Worm (Caenorhabditis elegans): ENCODE data around the gene nlp-63.

Gene nlp-63

DNA sequence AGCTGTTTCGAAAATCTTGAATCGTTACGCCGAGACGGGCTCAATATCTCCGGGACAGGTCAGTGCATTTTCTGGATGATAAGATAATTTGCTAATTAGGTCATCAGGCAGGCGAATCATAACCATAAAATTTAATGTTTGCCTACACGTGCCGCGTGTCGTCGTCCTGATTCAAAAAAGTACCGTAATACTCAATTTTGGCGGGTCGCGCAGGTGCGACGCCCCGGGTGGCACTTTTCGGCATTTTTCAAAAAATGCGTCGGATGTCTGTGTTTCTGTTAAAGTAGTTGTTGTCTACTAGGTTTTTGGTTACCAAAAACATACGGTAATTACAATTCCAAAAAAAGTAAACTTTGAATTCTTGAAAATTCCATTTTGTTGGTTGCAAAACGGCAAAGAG is 7.7 kb upstream of the nlp-63 start:
- TF ChIP-seq T23F11.4 (GFP tag; optimal IDR thresholded peaks at IDR 0.05) (no peak), rnt-1 (tag; optimal IDR thresholded peaks at IDR 0.05) (no peak), gmeb-2 (tag; optimal IDR thresholded peaks at IDR 0.05) (no peak), hlh-15 (tag; optimal IDR thresholded peaks at IDR 0.05) (no peak), Y22D7AL.16 (tag; optimal IDR thresholded peaks at IDR 0.05) (no peak), hlh-8 (tag; optimal IDR thresholded peaks at IDR 0.05) (no peak), dve-1 (tag; optimal IDR thresholded peaks at IDR 0.05) (no peak), che-1 (tag; optimal IDR thresholded peaks at IDR 0.05) (no peak), pat-9 (tag; optimal IDR thresholded peaks at IDR 0.05) (no peak), sox-4 (tag; optimal IDR thresholded peaks at IDR 0.05) (no peak), ceh-24 (tag; optimal IDR thresholded peaks at IDR 0.05) (no peak), zip-5 (tag; optimal IDR thresholded peaks at IDR 0.05) (no peak), fkh-6 (tag; optimal IDR thresholded peaks at IDR 0.05) (no peak), unc-3 (GFP tag; conservative IDR thresholded peaks at IDR 0.05) (no peak), unc-3 (tag; optimal IDR thresholded peaks at IDR 0.05) (no peak), ceh-14 (tag; optimal IDR thresholded peaks at IDR 0.05) (no peak), ceh-45 (GFP tag; IDR thresholded peaks at IDR 0.05) (no peak)

DNA sequence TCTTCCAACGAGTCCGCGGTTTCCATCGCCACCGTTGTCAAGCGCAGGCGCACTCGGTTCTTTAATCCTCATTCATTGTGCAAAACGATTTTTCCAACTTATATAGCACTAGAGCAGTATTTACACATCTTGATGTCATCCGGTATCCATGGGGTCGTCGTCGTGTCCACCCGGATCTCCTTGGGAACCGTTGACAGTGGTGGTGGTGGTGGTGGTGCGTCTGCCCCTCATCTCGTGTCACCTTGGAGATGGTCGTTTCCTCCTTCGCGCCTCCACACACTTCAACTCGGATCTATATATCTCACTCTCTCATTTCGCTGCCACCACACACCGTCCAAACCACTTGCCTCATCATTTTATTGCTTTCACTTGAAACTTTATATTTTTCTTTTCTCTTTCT is 7.6 kb downstream of the nlp-63 start:
- TF ChIP-seq pha-4 (tag; optimal IDR thresholded peaks at IDR 0.05): no peak
- TF ChIP-seq T23F11.4 (GFP tag; optimal IDR thresholded peaks at IDR 0.05): peak; percentile 38

DNA sequence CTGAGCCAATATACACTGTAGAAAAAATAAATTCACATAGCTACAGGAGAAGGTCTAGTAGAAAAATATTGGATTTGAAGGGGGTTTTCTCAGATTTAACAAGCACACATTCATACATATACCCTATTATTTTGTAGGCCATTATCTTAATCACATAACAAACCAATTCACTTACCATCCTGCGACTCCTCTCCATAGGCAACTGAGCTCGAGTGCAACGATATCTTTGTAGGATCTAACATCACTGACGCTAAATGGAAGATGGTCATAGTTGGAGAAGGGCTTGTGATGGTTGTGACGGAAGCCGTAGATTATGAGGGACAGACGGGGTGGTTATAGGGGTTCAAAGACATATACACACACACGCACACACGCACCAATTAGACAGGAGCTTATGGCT is 8.9 kb downstream of the nlp-63 start:
- no peak for TF ChIP-seq ahr-1 (tag; optimal IDR thresholded peaks at IDR 0.05)
- no peak for TF ChIP-seq fkh-6 (tag; optimal IDR thresholded peaks at IDR 0.05)
- TF ChIP-seq hlh-15 (tag; optimal IDR thresholded peaks at IDR 0.05): no peak

ce11 chrII:10166365-10166764 is 11.2 kb downstream of the nlp-63 start:
- TF ChIP-seq hlh-13 (GFP tag; optimal IDR thresholded peaks at IDR 0.05) (no peak), npax-4 (tag; optimal IDR thresholded peaks at IDR 0.05) (no peak)

DNA sequence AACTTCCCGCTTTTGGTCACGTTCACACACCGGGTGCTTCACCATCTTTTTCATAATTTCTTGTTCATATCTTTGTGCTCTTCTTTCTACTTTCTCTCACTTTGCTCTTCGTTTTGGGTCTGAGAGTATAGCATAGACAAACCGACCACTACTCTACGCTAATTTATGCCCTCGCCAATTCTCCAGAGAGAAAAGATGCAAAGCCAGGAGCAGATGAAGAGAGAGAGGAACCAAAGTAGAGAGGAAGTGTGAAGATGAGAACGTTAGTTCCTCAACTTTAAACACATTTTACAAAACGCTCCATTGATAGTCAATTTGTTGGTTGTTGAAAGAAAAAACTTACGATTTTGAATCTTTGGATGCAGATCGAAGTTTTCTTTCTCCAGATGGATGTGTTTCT is 12.5 kb downstream of the nlp-63 start:
- TF ChIP-seq rnt-1 (tag; optimal IDR thresholded peaks at IDR 0.05) (no peak), hlh-6 (tag; optimal IDR thresholded peaks at IDR 0.05) (no peak), pqm-1 (tag; optimal IDR thresholded peaks at IDR 0.05) (no peak), ttx-3 (tag; optimal IDR thresholded peaks at IDR 0.05) (no peak), pag-3 (tag; optimal IDR thresholded peaks at IDR 0.05; ENCODE audit: borderline replicate concordance) (no peak), ceh-45 (GFP tag; IDR thresholded peaks at IDR 0.05) (no peak), tbx-2 (tag; optimal IDR thresholded peaks at IDR 0.05) (no peak), ceh-31 (tag; optimal IDR thresholded peaks at IDR 0.05) (no peak), F13H6.1 (tag; optimal IDR thresholded peaks at IDR 0.05) (no peak)

- TF ChIP-seq unc-42 (tag; optimal IDR thresholded peaks at IDR 0.05) (peak; percentile 74), T23F11.4 (GFP tag; optimal IDR thresholded peaks at IDR 0.05) (peak; percentile 69), madf-2 (tag; optimal IDR thresholded peaks at IDR 0.05) (peak; percentile 62), tbx-7 (tag; optimal IDR thresholded peaks at IDR 0.05) (no peak), hlh-13 (GFP tag; optimal IDR thresholded peaks at IDR 0.05) (peak; percentile 45), pat-9 (tag; optimal IDR thresholded peaks at IDR 0.05) (no peak), fkh-6 (tag; optimal IDR thresholded peaks at IDR 0.05) (peak; percentile 75), rnt-1 (tag; optimal IDR thresholded peaks at IDR 0.05) (peak; percentile 68), K09A11.1 (tag; optimal IDR thresholded peaks at IDR 0.05; ENCODE audit: insufficient read depth) (peak; percentile 41), fkh-10 (GFP tag; optimal IDR thresholded peaks at IDR 0.05) (no peak), lim-6 (tag; optimal IDR thresholded peaks at IDR 0.05) (no peak), lin-11 (tag; optimal IDR thresholded peaks at IDR 0.05) (no peak), pha-2 (tag; optimal IDR thresholded peaks at IDR 0.05) (peak; percentile 68), ceh-31 (tag; optimal IDR thresholded peaks at IDR 0.05) (peak; percentile 84), tbx-2 (tag; optimal IDR thresholded peaks at IDR 0.05) (peak; percentile 91), ceh-9 (tag; optimal IDR thresholded peaks at IDR 0.05) (no peak), hlh-8 (tag; optimal IDR thresholded peaks at IDR 0.05) (peak; percentile 74), fax-1 (tag; optimal IDR thresholded peaks at IDR 0.05) (peak; percentile 21), ceh-6 (GFP tag; optimal IDR thresholded peaks at IDR 0.05) (no peak), ttx-3 (tag; optimal IDR thresholded peaks at IDR 0.05) (no peak), ceh-24 (tag; optimal IDR thresholded peaks at IDR 0.05) (no peak), ceh-45 (GFP tag; IDR thresholded peaks at IDR 0.05) (peak; percentile 48; the same call in 1 of the 2 replicates), ahr-1 (tag; optimal IDR thresholded peaks at IDR 0.05) (no peak), eyg-1 (tag; optimal IDR thresholded peaks at IDR 0.05) (peak; percentile 42)
Measured at ce11 chrII:10168905-10169782, 13.9 kb downstream of the nlp-63 start, which contains the start of gene daf-19. Gene daf-19, minus strand, starts transcription at chrII:10169346.
